Worm (Caenorhabditis elegans) whole organism, L3 larva: Measurements from ENCODE around the gene ZK892.3.

Experiments
- egl-27 ChIP-seq: sonication (generic microtip); optimal IDR thresholded peaks from 4 replicates; lab custom pipeline; 2017; ENCODE audit warnings: missing biosample characterization, missing genetic modification reagents, missing genetic modification characterization
- elt-3 ChIP-seq, 3 experiments: fragments of 150-350 bp in 1 of 3; sonication (generic microtip) in 2 of 3; optimal IDR thresholded peaks; 2 replicates in 2 of 3; 4 replicates in 1 of 3; lab custom pipeline; 2014 to 2017; ENCODE audit warnings: missing biosample characterization in 3 of 3, missing genetic modification characterization in 3 of 3
- eor-1 ChIP-seq, 2 experiments: fragments of 150-350 bp; optimal IDR thresholded peaks; 2 replicates each; lab custom pipeline; 2014 to 2018; ENCODE audit warnings: missing biosample characterization in 2 of 2, missing genetic modification characterization in 2 of 2
- lin-15B ChIP-seq: fragments of 150-350 bp; optimal IDR thresholded peaks from 2 replicates; lab custom pipeline; 2014; ENCODE audit warnings: missing biosample characterization, missing genetic modification characterization
- lin-39 ChIP-seq: fragments of 150-350 bp; optimal IDR thresholded peaks from 2 replicates; lab custom pipeline; 2018; ENCODE audit warnings: missing biosample characterization, missing genetic modification reagents, missing genetic modification characterization
- mdl-1 ChIP-seq: fragments of 150-350 bp; optimal IDR thresholded peaks from 2 replicates; lab custom pipeline; 2014; ENCODE audit warnings: missing biosample characterization, missing genetic modification characterization
- nhr-11 ChIP-seq: fragments of 150-350 bp; optimal IDR thresholded peaks from 2 replicates; lab custom pipeline; 2014; ENCODE audit warnings: missing biosample characterization, missing genetic modification characterization
- nhr-28 ChIP-seq: fragments of 150-350 bp; optimal IDR thresholded peaks from 2 replicates; lab custom pipeline; 2014; ENCODE audit warnings: missing biosample characterization, missing genetic modification characterization
- nhr-77 ChIP-seq: fragments of 150-350 bp; optimal IDR thresholded peaks from 2 replicates; lab custom pipeline; 2014; ENCODE audit warnings: missing biosample characterization, missing genetic modification characterization
- skn-1 ChIP-seq: fragments of 150-350 bp; optimal IDR thresholded peaks from 2 replicates; lab custom pipeline; 2014; ENCODE audit warnings: missing biosample characterization, missing genetic modification characterization
- snpc-4 ChIP-seq: fragments of 150-350 bp; optimal IDR thresholded peaks from 2 replicates; lab custom pipeline; 2014; ENCODE audit warnings: missing biosample characterization, missing genetic modification characterization
- ztf-11 ChIP-seq: fragments of 150-350 bp; optimal IDR thresholded peaks from 2 replicates; lab custom pipeline; 2014; ENCODE audit warnings: missing biosample characterization, missing genetic modification characterization

ce11 chrII:10028195-10028594 lies 26.5 kb downstream of the ZK892.3 start, which contains the start of gene F52H3.6:
- TF ChIP-seq lin-39 (tag; lab: Kevin White, UChicago) (no peak), elt-3 (tag; optimal IDR thresholded peaks at IDR 0.05; lab: Kevin White, UChicago) (no peak), snpc-4 (tag; lab: Kevin White, UChicago) (no peak), skn-1 (no peak), nhr-11 (no peak), eor-1 (tag; optimal IDR thresholded peaks at IDR 0.05; lab: Kevin White, UChicago) (no peak), ztf-11 (tag; lab: Kevin White, UChicago) (no peak), nhr-28 (no peak), nhr-77 (tag; lab: Kevin White, UChicago) (no peak), mdl-1 (tag; lab: Kevin White, UChicago) (no peak), egl-27 (no peak), lin-15B (tag; lab: Kevin White, UChicago) (no peak)
